Fruit fly (Drosophila melanogaster) S2 (cell line): ENCODE measurements around the gene Unr.

Experiments
- CG8478 ChIP-seq: fragments of >200 bp; optimal IDR thresholded peaks from 2 replicates; lab custom pipeline; 2018
- CTCF ChIP-seq, 2 experiments: fragments of >200 bp; optimal IDR thresholded peaks; 2 replicates each; lab custom pipeline; 2018

- TF ChIP-seq CG8478 (lab: Kevin White, UChicago), result no peak
- TF ChIP-seq CTCF (optimal IDR thresholded peaks at IDR 0.05; lab: Kevin White, UChicago), result no peak
These were observed at the start of gene Unr for dm6 chr3L:8441745-8442575.
